Fruit fly (Drosophila melanogaster): ENCODE measurements around the gene CG15912.

CG15912 gene

DNA sequence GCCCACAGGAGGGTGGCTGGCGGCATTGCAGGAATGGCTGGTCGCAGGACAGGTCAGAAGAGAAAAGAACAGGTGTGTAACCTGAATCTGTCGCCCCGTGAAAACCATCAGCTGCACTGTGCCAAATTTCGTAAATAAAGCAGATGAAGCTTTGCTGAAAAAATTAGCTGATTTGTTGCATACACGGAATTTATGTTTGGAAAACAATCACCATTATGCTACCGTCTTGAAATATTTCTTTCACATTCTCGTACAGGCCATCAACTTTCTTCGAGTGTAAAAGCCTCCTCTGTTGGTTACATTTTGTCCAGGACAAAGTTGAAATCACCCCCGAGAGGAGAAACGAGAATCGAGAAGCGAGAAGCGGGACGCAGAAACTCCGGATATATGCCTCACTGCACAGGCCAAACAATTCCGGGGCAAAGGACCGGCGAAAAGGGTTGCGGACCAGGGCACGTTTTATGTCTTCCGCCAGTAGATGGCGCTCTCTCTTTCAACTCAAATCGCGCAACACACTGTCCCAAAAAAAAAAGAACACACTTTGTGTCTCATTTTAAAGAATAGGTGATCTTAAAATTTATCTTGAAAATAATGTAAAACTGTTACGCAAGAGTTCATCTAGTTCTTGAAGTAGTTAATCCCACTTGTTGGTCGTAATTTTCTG, 11.4 kb downstream of the CG15912 start:
- no peak for TF ChIP-seq noc (tag; optimal IDR thresholded peaks at IDR 0.05)

- TF ChIP-seq noc (tag; optimal IDR thresholded peaks at IDR 0.05): no peak
Observed at dm6 chrX:4563980-4564379, 15.1 kb downstream of the CG15912 start.

DNA sequence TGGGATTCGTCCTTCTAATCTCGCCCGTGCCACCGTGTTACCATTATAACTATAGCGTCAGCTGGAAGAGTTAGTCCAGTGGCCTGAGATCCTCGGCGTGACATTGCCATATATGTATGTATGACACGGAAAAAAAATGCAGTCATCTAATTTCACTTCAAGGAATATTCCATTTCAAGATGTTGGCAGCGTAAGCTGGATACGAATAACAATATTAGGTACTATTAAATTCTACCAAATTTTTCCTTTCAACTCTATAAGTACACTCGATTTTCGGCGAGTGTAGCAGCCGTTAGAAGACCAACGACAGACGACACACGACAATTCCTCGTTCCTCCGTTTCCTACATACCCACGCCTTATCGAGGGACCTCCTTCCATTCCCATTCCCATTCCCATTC, 16.1 kb downstream of the CG15912 start:
- no peak for TF ChIP-seq noc (tag; optimal IDR thresholded peaks at IDR 0.05)

DNA sequence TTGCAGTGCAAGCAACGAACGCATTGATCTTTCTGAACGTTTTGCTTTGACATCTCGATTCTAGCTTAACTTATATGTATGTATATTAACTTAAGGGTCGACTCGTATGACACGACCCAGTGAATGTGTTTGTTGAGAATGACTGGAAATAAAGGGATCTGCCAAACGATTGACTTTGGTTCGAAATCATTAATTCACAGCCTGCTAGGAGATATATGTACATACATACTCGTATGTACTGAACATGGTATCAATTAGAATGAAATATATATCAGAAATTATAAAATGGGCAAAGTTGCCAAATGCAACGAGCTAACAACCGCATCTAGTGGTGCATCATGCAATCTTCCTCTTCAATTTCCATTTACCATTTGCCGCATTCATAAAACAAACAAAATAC, 23.0 kb downstream of the CG15912 start, which contains the start of gene CG12684:
Gene CG12684, minus strand, starts transcription at position 101 of the 400 bp plus-strand sequence.
- no peak for TF ChIP-seq noc (tag; optimal IDR thresholded peaks at IDR 0.05)

- TF ChIP-seq noc (tag; optimal IDR thresholded peaks at IDR 0.05): no peak
Observed at dm6 chrX:4573971-4574370, 25.1 kb downstream of the CG15912 start.

dm6 chrX:4581769-4582168, 32.9 kb downstream of the CG15912 start:
- TF ChIP-seq noc (tag; optimal IDR thresholded peaks at IDR 0.05): no peak

- TF ChIP-seq noc (tag; optimal IDR thresholded peaks at IDR 0.05): no peak
Observed at dm6 chrX:4582422-4582821, 33.6 kb downstream of the CG15912 start.

dm6 chrX:4587584-4587983, 38.7 kb downstream of the CG15912 start:
- peak; percentile 19 for TF ChIP-seq noc (tag; optimal IDR thresholded peaks at IDR 0.05)

- TF ChIP-seq noc (tag; optimal IDR thresholded peaks at IDR 0.05): no peak
Observed at dm6 chrX:4588981-4589380, 40.1 kb downstream of the CG15912 start.

DNA sequence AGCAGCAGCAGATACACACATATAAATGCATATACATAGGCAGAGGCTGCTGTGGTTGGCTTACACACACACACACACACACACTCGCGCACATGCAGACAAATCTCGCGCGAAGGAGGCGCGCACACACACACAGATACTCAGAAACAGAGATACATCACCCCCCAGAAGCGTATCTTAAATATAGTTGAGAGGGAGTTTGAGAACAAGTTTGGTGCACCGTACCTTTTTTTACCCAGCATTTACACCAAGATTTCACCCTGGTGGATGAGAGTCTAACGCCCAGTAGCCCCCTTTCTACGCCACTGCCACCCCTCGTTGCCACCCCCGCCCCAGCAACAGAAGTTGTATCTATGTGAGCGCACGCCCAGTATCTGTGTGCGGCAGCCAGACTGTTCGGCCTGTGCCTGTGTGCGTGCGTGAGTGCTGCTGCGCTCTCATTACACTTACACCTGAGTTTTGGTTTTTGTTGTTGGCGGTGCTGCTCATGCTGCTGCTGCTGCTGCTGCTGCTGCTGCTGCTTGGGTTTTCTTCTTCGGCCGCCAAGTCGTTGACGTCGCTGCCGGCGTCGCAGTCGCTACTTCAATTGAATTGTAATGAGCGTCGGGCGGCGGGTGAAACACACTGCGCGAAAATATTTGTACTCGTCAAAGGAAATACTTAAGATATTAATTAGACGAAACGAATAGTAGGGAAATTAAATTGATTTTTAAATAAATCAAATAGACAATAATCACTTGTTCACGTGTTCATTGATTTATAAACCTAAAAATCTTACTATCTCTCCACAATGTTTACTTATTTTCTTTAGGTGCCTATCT, 41.3 kb downstream of the CG15912 start:
- no peak for TF ChIP-seq noc (tag; optimal IDR thresholded peaks at IDR 0.05)

dm6 chrX:4590772-4591064, 41.8 kb downstream of the CG15912 start:
- TF ChIP-seq noc (tag; optimal IDR thresholded peaks at IDR 0.05): no peak

- no peak for TF ChIP-seq noc (tag; optimal IDR thresholded peaks at IDR 0.05)
Observed at dm6 chrX:4592258-4592657, 43.4 kb downstream of the CG15912 start.

DNA sequence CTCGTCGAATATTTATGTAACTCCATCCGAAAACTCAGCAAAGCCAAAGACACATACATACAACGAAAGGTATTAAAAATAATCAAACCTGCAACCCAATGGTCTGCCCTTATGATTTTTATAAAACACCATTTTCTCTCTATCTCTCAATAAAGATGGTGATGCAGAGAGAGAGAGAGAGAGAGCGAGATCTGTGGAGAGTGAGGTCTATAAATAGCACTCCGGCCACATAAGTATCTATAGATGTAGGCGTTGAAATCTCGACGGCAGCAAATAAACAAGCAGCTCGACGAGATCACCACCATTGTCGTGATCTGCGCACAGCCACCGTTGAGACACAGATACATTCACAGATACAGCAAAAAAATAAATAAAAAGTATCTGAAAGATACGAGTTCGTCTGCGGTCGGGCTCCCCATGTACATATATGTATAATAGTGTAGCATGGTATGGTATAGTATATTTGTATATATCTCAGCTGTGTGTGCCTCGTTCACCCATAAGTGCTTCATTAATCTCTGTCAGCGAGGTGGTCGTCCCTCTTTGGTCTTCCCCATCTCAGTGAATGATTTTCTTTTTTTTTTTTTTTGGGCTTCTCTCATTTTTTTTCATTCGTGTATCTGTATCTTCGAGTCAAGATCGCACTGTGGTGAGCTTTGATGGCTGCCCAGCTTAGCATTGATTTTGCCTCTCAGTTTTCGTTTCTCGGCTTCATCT, 47.8 kb downstream of the CG15912 start:
- TF ChIP-seq noc (tag; optimal IDR thresholded peaks at IDR 0.05): no peak
